Worm (Caenorhabditis elegans): ENCODE results near the gene gex-2.

ce11 chrIV:554005-554404 lies 18.6 kb upstream of the gex-2 start:
- TF ChIP-seq nhr-90 (tag; optimal IDR thresholded peaks at IDR 0.05) (no peak), ama-1 (optimal IDR thresholded peaks at IDR 0.05) (no peak), ama-1 (GFP tag; optimal IDR thresholded peaks at IDR 0.05) (no peak), ztf-18 (tag; optimal IDR thresholded peaks at IDR 0.05) (no peak), ets-4 (GFP tag; optimal IDR thresholded peaks at IDR 0.05) (no peak), unc-62 (GFP tag; optimal IDR thresholded peaks at IDR 0.05) (no peak), dpl-1 (GFP tag; optimal IDR thresholded peaks at IDR 0.05) (no peak), ceh-91 (GFP tag; IDR thresholded peaks at IDR 0.05) (no peak), unc-130 (GFP tag; optimal IDR thresholded peaks at IDR 0.05) (no peak), Y53G8AR.9 (GFP tag; conservative IDR thresholded peaks at IDR 0.05) (no peak), sea-2 (GFP tag; IDR thresholded peaks at IDR 0.05) (no peak)

Measured in whole organism, young adult.